Worm (Caenorhabditis elegans) whole organism, young adult: ENCODE results near the gene rab-19.

Source experiments
- C17E4.6 ChIP-seq: fragments of 200-800 bp; sonication (Bioruptor generic); IDR thresholded peaks from 2 replicates; pipeline ENCODE4 v1.3.6; 2022; ENCODE audit warnings: missing genetic modification reagents, missing genetic modification characterization, missing compliant biosample characterization
- D2030.7 ChIP-seq: fragments of 200-800 bp; sonication (Bioruptor generic); IDR thresholded peaks from 2 replicates; pipeline ENCODE4 v1.3.6; 2022; ENCODE audit warnings: missing genetic modification reagents, missing genetic modification characterization, missing compliant biosample characterization
- F23B12.7 ChIP-seq: sonication (generic microtip); optimal IDR thresholded peaks from 2 replicates; lab custom pipeline; 2017; ENCODE audit warnings: missing genetic modification characterization, mild to moderate bottlenecking, missing compliant biosample characterization, antibody characterized with exemption, moderate library complexity; ENCODE audit not compliant: insufficient read depth
- F33H1.4 ChIP-seq: fragments of 200-800 bp; sonication (Bioruptor generic); IDR thresholded peaks from 2 replicates; pipeline ENCODE4 v1.3.6; 2022; ENCODE audit warnings: missing genetic modification reagents, missing genetic modification characterization, missing compliant biosample characterization
- F55B11.4 ChIP-seq: sonication (generic microtip); optimal IDR thresholded peaks from 2 replicates; lab custom pipeline; 2016; ENCODE audit warnings: missing compliant biosample characterization, missing genetic modification characterization, borderline replicate concordance; ENCODE audit not compliant: insufficient read depth
- F57C9.4 ChIP-seq: sonication (generic microtip); optimal IDR thresholded peaks from 2 replicates; lab custom pipeline; 2017; ENCODE audit warnings: mild to moderate bottlenecking, missing genetic modification characterization, missing compliant biosample characterization
- K11D2.4 ChIP-seq: fragments of 200-800 bp; sonication (Bioruptor generic); IDR thresholded peaks from 2 replicates; pipeline ENCODE4 v1.3.6; 2022; ENCODE audit warnings: missing genetic modification reagents, missing genetic modification characterization, missing compliant biosample characterization
- akir-1 ChIP-seq: fragments of 200-800 bp; sonication (Bioruptor generic); optimal IDR thresholded peaks from 2 replicates; lab custom pipeline; 2018; ENCODE audit warnings: mild to moderate bottlenecking, missing genetic modification characterization, moderate library complexity, missing compliant biosample characterization
- aptf-2 ChIP-seq: fragments of 200-800 bp; sonication (Bioruptor generic); conservative IDR thresholded peaks from 2 replicates; pipeline ENCODE4 v1.3.6; 2022; ENCODE audit warnings: missing genetic modification reagents, missing genetic modification characterization, missing compliant biosample characterization
- aptf-3 ChIP-seq: fragments of 200-800 bp; sonication (Bioruptor generic); IDR thresholded peaks from 2 replicates; pipeline ENCODE4 v1.3.6; 2022; ENCODE audit warnings: missing genetic modification characterization, missing compliant biosample characterization
- athp-1 ChIP-seq: sonication (generic microtip); optimal IDR thresholded peaks from 2 replicates; lab custom pipeline; 2017; ENCODE audit warnings: mild to moderate bottlenecking, missing genetic modification characterization, missing compliant biosample characterization
- attf-6 ChIP-seq: fragments of 200-800 bp; sonication (Bioruptor generic); IDR thresholded peaks from 2 replicates; pipeline ENCODE4 v1.3.6; 2022; ENCODE audit warnings: missing genetic modification reagents, missing genetic modification characterization, missing compliant biosample characterization
- ccch-3 ChIP-seq: fragments of 200-800 bp; sonication (Bioruptor generic); optimal IDR thresholded peaks from 2 replicates; lab custom pipeline; 2018; ENCODE audit warnings: mild to moderate bottlenecking, missing genetic modification characterization, missing compliant biosample characterization
- cebp-1 ChIP-seq, 2 experiments: fragments of 200-800 bp in 1 of 2; sonication (Bioruptor generic) in 1 of 2; sonication (generic microtip) in 1 of 2; IDR thresholded peaks in 1 of 2; optimal IDR thresholded peaks in 1 of 2; 2 replicates each; pipeline versions ENCODE4 v1.3.6 to Lab custom; 2017 to 2022; ENCODE audit warnings: missing compliant biosample characterization in 2 of 2, missing genetic modification characterization in 2 of 2, mild to moderate bottlenecking in 1 of 2, missing genetic modification reagents in 1 of 2, moderate library complexity in 1 of 2
- cebp-2 ChIP-seq: fragments of 200-800 bp; sonication (Bioruptor generic); IDR thresholded peaks from 2 replicates; pipeline ENCODE4 v1.3.6; 2022; ENCODE audit warnings: missing genetic modification characterization, missing compliant biosample characterization
- die-1 ChIP-seq: sonication (generic microtip); optimal IDR thresholded peaks from 2 replicates; lab custom pipeline; 2016; ENCODE audit warnings: missing genotype, mild to moderate bottlenecking, missing genetic modification characterization, missing compliant biosample characterization
- dox-1 ChIP-seq: fragments of 200-800 bp; sonication (Bioruptor generic); IDR thresholded peaks from 2 replicates; pipeline ENCODE4 v1.3.6; 2022; ENCODE audit warnings: missing genetic modification reagents, missing genetic modification characterization, missing compliant biosample characterization
- dpl-1 ChIP-seq: fragments of 150-350 bp; optimal IDR thresholded peaks from 2 replicates; lab custom pipeline; 2014; ENCODE audit warnings: missing biosample characterization, missing genetic modification reagents, missing genetic modification characterization
- egl-44 ChIP-seq: fragments of 200-800 bp; sonication (Bioruptor generic); IDR thresholded peaks from 2 replicates; pipeline ENCODE4 v1.3.6; 2022; ENCODE audit warnings: missing genetic modification reagents, missing genetic modification characterization, missing compliant biosample characterization
- fkh-3 ChIP-seq: sonication (generic microtip); optimal IDR thresholded peaks from 2 replicates; lab custom pipeline; 2016; ENCODE audit warnings: mild to moderate bottlenecking, missing genetic modification characterization, missing compliant biosample characterization
- lag-1 ChIP-seq: fragments of 200-800 bp; sonication (Bioruptor generic); IDR thresholded peaks from 2 replicates; pipeline ENCODE4 v1.3.6; 2022; ENCODE audit warnings: missing genetic modification reagents, missing genetic modification characterization, missing compliant biosample characterization
- lsl-1 ChIP-seq: fragments of 200-800 bp; sonication (Bioruptor generic); optimal IDR thresholded peaks from 2 replicates; lab custom pipeline; 2018; ENCODE audit warnings: mild to moderate bottlenecking, missing genetic modification characterization, moderate library complexity, missing compliant biosample characterization
- madf-3 ChIP-seq: fragments of 200-800 bp; sonication (Bioruptor generic); IDR thresholded peaks from 2 replicates; pipeline ENCODE4 v1.3.6; 2022; ENCODE audit warnings: missing genetic modification reagents, missing genetic modification characterization, missing compliant biosample characterization
- madf-6 ChIP-seq: fragments of 200-800 bp; sonication (Bioruptor generic); IDR thresholded peaks from 2 replicates; pipeline ENCODE4 v1.3.6; 2022; ENCODE audit warnings: missing genetic modification reagents, missing genetic modification characterization, missing compliant biosample characterization
- mel-28 ChIP-seq: sonication (generic microtip); optimal IDR thresholded peaks from 2 replicates; lab custom pipeline; 2016; ENCODE audit warnings: borderline replicate concordance, mild to moderate bottlenecking, missing genetic modification characterization, missing compliant biosample characterization
- nhr-179 ChIP-seq: sonication (generic microtip); optimal IDR thresholded peaks from 2 replicates; lab custom pipeline; 2016; ENCODE audit warnings: mild to moderate bottlenecking, missing genetic modification characterization, missing compliant biosample characterization
- nhr-90 ChIP-seq: sonication (generic microtip); optimal IDR thresholded peaks from 2 replicates; lab custom pipeline; 2016; ENCODE audit warnings: missing genotype, mild to moderate bottlenecking, missing genetic modification characterization, missing compliant biosample characterization
- rec-8 ChIP-seq, 2 experiments: sonication (generic microtip); optimal IDR thresholded peaks; 2 replicates each; lab custom pipeline; 2016; ENCODE audit warnings: mild to moderate bottlenecking in 2 of 2, missing genetic modification characterization in 2 of 2, missing genetic modification reagents in 2 of 2, missing genotype in 2 of 2, missing biosample characterization in 1 of 2, missing compliant biosample characterization in 1 of 2, moderate library complexity in 1 of 2
- snpc-1.1 ChIP-seq: sonication (generic microtip); optimal IDR thresholded peaks from 2 replicates; lab custom pipeline; 2017; ENCODE audit warnings: missing genetic modification characterization, mild to moderate bottlenecking, missing compliant biosample characterization, antibody characterized with exemption, moderate library complexity, missing genotype, missing genetic modification reagents; ENCODE audit not compliant: insufficient read depth
- snpc-3.4 ChIP-seq: sonication (generic microtip); optimal IDR thresholded peaks from 2 replicates; lab custom pipeline; 2017; ENCODE audit warnings: missing genetic modification characterization, mild to moderate bottlenecking, missing compliant biosample characterization, antibody characterized with exemption, moderate library complexity, missing genotype, missing genetic modification reagents
- snpc-4 ChIP-seq, 5 experiments: fragments of 150-350 bp in 1 of 5; sonication (generic microtip) in 4 of 5; optimal IDR thresholded peaks; 2 replicates each; lab custom pipeline; 2014 to 2018; ENCODE audit warnings: missing genetic modification characterization in 5 of 5, missing biosample characterization in 3 of 5, antibody characterized with exemption in 2 of 5, mild to moderate bottlenecking in 2 of 5, missing compliant biosample characterization in 2 of 5, missing genotype in 2 of 5, moderate library complexity in 2 of 5, missing genetic modification reagents in 1 of 5
- tbp1 ChIP-seq: fragments of 200-800 bp; sonication (Bioruptor generic); optimal IDR thresholded peaks from 2 replicates; lab custom pipeline; 2018; ENCODE audit warnings: mild to moderate bottlenecking, missing genetic modification characterization, missing compliant biosample characterization
- unc-62 ChIP-seq: fragments of 150-350 bp; optimal IDR thresholded peaks from 2 replicates; lab custom pipeline; 2014; ENCODE audit warnings: missing biosample characterization, missing genetic modification reagents, missing genetic modification characterization
- xnd-1 ChIP-seq: sonication (generic microtip); optimal IDR thresholded peaks from 2 replicates; lab custom pipeline; 2016; ENCODE audit warnings: missing genotype, missing genetic modification reagents, missing genetic modification characterization, missing compliant biosample characterization
- zfh-2 ChIP-seq: fragments of 200-800 bp; sonication (Bioruptor generic); conservative IDR thresholded peaks from 2 replicates; pipeline ENCODE4 v1.3.6; 2022; ENCODE audit warnings: missing genetic modification reagents, missing genetic modification characterization, missing compliant biosample characterization
- ztf-18 ChIP-seq: sonication (generic microtip); optimal IDR thresholded peaks from 2 replicates; lab custom pipeline; 2016; ENCODE audit warnings: missing genotype, mild to moderate bottlenecking, missing genetic modification characterization, missing compliant biosample characterization
- ztf-26 ChIP-seq: sonication (generic microtip); optimal IDR thresholded peaks from 2 replicates; lab custom pipeline; 2017; ENCODE audit warnings: missing genetic modification characterization, missing compliant biosample characterization

The rab-19 gene

DNA sequence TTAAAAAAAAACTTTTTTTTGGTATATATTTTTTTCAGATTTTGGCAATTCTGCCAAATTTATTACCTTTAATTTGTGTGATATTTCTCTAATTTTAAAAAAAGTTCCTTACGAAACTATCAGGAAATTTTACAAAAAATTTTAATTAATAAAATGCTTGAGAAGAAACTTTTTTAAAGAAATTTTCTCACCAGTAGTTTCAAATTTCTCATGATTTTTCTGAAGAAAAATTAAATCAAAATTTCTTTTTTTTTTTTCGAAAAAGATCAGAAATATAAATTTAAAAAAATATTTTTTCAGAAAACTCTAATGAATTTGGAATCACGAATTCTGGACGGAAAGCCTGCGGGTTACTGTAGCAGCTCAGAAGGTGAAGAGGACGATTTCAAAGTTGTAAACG lies 6.5 kb downstream of the rab-19 start, which contains the start of gene mau-8:
mau-8 (plus strand) TSS at position 301 of the 400 bp plus-strand sequence.
- TF ChIP-seq ztf-18 (tag; lab: Kevin White, UChicago) (no peak), akir-1 (GFP tag; lab: Kevin White, UChicago) (no peak), nhr-179 (tag; lab: Kevin White, UChicago) (no peak), mel-28 (tag; lab: Kevin White, UChicago) (no peak), snpc-3.4 (no peak), die-1 (tag; lab: Kevin White, UChicago) (no peak), F57C9.4 (tag; lab: Kevin White, UChicago) (no peak), madf-3 (GFP tag; lab: Robert Waterston, UW) (no peak), rec-8 (tag; optimal IDR thresholded peaks at IDR 0.05; lab: Kevin White, UChicago) (no peak), lag-1 (GFP tag; lab: Robert Waterston, UW) (no peak), D2030.7 (GFP tag; lab: Robert Waterston, UW) (no peak), ztf-26 (no peak)

DNA sequence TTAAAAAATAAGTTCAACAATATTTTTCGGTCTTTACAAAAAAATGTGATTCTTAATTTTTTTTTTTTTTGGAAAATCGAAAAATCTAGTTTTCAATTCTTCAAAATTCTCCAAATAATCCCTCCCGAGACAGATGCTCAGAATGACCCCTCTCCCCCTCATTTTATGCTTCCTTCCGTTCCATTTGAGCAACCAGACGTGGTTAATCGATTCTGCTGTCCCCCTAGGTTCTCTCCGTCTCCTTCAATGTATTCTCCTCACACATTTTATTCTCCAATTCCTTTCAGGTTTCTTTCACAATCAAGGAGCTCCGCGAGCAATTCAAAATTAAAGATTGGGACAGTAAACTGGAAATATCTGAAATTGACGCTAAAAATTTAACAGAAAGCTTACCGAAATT lies 9.3 kb downstream of the rab-19 start:
- TF ChIP-seq unc-62 (GFP tag; lab: Kevin White, UChicago) (no peak), aptf-3 (GFP tag; lab: Robert Waterston, UW) (no peak), K11D2.4 (GFP tag; lab: Robert Waterston, UW) (no peak), dpl-1 (GFP tag; lab: Kevin White, UChicago) (no peak), tbp1 (GFP tag; lab: Kevin White, UChicago) (no peak)

DNA sequence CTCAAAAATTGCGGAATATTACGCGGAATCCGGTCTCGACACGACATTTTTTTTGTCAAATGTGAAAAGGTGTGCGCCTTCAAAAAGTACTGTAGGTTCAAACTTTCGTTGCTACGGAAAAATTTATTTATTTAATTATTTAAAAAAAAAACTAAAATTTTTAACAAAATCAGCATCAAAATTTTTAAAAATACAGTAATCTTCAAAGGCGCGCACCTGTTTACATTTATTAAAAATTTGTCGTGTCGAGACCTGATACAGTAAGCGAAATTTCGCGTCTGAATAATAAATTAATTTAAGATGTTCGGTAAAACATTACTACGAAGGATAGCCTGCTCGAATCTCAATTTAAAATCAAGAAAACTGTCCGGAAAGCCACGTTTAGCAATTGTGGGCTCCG lies 12.5 kb downstream of the rab-19 start, which contains the start of gene Y62E10A.6:
Y62E10A.6 (plus strand) TSS at position 301 of the 400 bp plus-strand sequence.
- peak; percentile 6 for TF ChIP-seq lsl-1 (GFP tag; lab: Kevin White, UChicago)
- TF ChIP-seq ztf-18 (tag; lab: Kevin White, UChicago) = peak; percentile 14
- no peak for TF ChIP-seq egl-44 (GFP tag; lab: Robert Waterston, UW)
- no peak for TF ChIP-seq fkh-3 (tag; lab: Kevin White, UChicago)

DNA sequence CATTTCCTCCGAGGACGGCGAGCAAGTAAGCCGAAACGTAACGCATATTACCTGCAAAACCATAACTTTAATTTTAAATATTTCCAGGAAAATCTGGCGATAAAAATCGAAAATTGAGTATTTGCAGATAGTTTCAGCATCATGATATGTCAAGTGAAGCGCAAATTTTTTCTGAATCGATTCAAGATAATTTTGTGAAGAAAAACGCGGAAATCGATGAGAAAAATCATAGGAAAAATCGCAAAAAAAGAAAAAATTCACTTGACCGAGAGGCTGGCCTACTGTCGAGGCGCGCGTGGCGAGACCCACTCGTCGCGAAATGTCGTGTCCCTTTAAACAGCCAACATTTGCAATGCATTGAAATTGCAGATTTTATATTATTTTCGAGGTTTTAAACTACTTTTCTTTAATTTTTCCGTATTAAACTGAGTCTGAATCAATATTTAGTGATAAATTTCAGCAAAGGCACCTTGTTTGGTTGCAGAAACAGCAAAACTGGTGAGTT lies 13.9 kb downstream of the rab-19 start, which contains the start of the genes rla-2, popl-7 and Y62E10A.24:
rla-2 (minus strand) TSS at position 51 of the 505 bp plus-strand sequence.
popl-7 (plus strand) TSS at position 455 of the 505 bp plus-strand sequence.
Y62E10A.24 (plus strand) TSS at position 476 of the 505 bp plus-strand sequence.
- TF ChIP-seq F23B12.7 (tag; lab: Kevin White, UChicago) (peak; percentile 27), F33H1.4 (GFP tag; lab: Robert Waterston, UW) (peak; percentile 79), snpc-4 (GFP tag; optimal IDR thresholded peaks at IDR 0.05; lab: Kevin White, UChicago) (no peak), snpc-4 (tag; optimal IDR thresholded peaks at IDR 0.05; lab: Kevin White, UChicago) (peak in 1 of 4 experiments; percentile 3), tbp1 (GFP tag; lab: Kevin White, UChicago) (no peak), madf-6 (peak; percentile 12; the same call in 1 of the 2 replicates)
- TF ChIP-seq, all 124 proteins: peak for 4

DNA sequence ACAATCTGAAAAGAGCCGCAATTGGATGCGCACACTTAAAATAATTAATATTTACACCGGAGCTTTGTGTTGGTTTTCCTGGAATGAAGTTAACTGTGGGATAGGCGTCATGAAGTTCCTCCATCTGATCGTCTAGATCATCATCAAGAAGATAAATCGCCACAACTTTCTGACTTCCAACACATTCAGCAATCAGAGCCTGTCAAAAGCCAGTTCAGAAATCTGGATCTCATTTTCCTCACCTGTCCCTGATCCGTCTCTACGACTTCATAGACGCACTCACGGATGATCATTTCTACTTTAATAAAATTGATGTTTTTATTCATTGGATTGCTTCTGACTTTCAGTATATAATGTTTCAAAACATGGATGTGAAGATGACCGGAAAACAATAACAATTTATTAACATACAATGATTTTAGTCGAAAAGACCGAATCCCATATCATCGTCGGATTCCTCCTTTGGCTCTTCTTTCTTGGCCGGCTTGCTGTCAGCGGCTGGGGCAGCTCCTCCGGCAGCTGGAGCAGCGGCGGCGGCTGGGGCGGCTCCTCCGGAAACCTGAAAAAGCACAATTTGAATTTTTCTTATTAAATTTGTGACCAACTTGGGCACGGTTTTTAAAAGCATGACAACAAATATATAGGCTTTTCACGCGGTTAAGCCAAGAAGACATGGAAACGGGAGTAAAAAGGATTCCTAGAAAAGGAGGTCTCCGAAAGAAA lies 14.9 kb downstream of the rab-19 start, which contains the start of gene agt-1:
agt-1 (minus strand) TSS at position 293 of the 723 bp plus-strand sequence.
- 0 out of 2 replicates have a peak, but pooled peaks have one; percentile 17 for TF ChIP-seq egl-44 (GFP tag; lab: Robert Waterston, UW)
- no peak for TF ChIP-seq F55B11.4 (tag; lab: Kevin White, UChicago)
- no peak for TF ChIP-seq nhr-90
- peak; percentile 31 for TF ChIP-seq xnd-1 (tag; lab: Kevin White, UChicago)
- TF ChIP-seq zfh-2 (GFP tag; lab: Robert Waterston, UW) = peak; percentile 84
- TF ChIP-seq attf-6 (GFP tag; lab: Robert Waterston, UW) = peak; percentile 89
- peak; percentile 29 for TF ChIP-seq athp-1 (tag; lab: Kevin White, UChicago)
- TF ChIP-seq C17E4.6 (GFP tag; lab: Robert Waterston, UW) = no peak
- no peak for TF ChIP-seq dox-1
- no peak for TF ChIP-seq cebp-1 (GFP tag; IDR thresholded peaks at IDR 0.05; lab: Robert Waterston, UW)
- peak; percentile 5 for TF ChIP-seq cebp-1 (tag; optimal IDR thresholded peaks at IDR 0.05; lab: Kevin White, UChicago)
- no peak for TF ChIP-seq snpc-1.1 (tag; lab: Kevin White, UChicago)
- TF ChIP-seq ccch-3 (GFP tag; lab: Kevin White, UChicago) = no peak
- no peak for TF ChIP-seq fkh-3 (tag; lab: Kevin White, UChicago)
- TF ChIP-seq aptf-2 (GFP tag; lab: Robert Waterston, UW) = no peak
- peak; percentile 89 for TF ChIP-seq cebp-2 (GFP tag; lab: Robert Waterston, UW)
